Fruit fly (Drosophila melanogaster): Measurements from ENCODE around the gene CG11131.

- TF ChIP-seq br (GFP tag; optimal IDR thresholded peaks at IDR 0.05) (no peak), ey (GFP tag; optimal IDR thresholded peaks at IDR 0.05) (no peak), CG9705 (GFP tag; optimal IDR thresholded peaks at IDR 0.05) (no peak), Abd-B (GFP tag; optimal IDR thresholded peaks at IDR 0.05) (no peak), psq (GFP tag; optimal IDR thresholded peaks at IDR 0.05) (no peak), Jra (GFP tag; optimal IDR thresholded peaks at IDR 0.05) (no peak), CG32264 (GFP tag; optimal IDR thresholded peaks at IDR 0.05) (no peak), N (GFP tag; optimal IDR thresholded peaks at IDR 0.05) (no peak), GATAd (GFP tag; optimal IDR thresholded peaks at IDR 0.05) (no peak), Hr78 (GFP tag; optimal IDR thresholded peaks at IDR 0.05) (no peak), woc (GFP tag; optimal IDR thresholded peaks at IDR 0.05) (no peak), pan (optimal IDR thresholded peaks at IDR 0.05) (no peak)
Observed at dm6 chr3L:22885843-22886242, 12.7 kb upstream of the CG11131 start.
